Worm (Caenorhabditis elegans) whole organism, late embryonic: ENCODE measurements around the gene fbxa-84.
A peak's percentile ranks its signal among the peaks of the same experiment; 100 is the strongest.

Source experiments
- C08G9.2 ChIP-seq: sonication (generic microtip); optimal IDR thresholded peaks from 2 replicates; lab custom pipeline; 2016; ENCODE audit warnings: mild to moderate bottlenecking, missing genetic modification characterization, moderate library complexity, missing compliant biosample characterization
- C38D4.7 ChIP-seq: fragments of 200-800 bp; sonication (Bioruptor generic); optimal IDR thresholded peaks from 2 replicates; lab custom pipeline; 2018; ENCODE audit warnings: mild to moderate bottlenecking, missing genetic modification characterization, moderate library complexity, missing compliant biosample characterization
- T23F11.4 ChIP-seq: fragments of 200-800 bp; sonication (Bioruptor generic); optimal IDR thresholded peaks from 2 replicates; lab custom pipeline; 2018; ENCODE audit warnings: mild to moderate bottlenecking, missing genetic modification characterization, missing compliant biosample characterization
- Y22D7AL.16 ChIP-seq: sonication (generic microtip); optimal IDR thresholded peaks from 2 replicates; lab custom pipeline; 2016; ENCODE audit warnings: missing genetic modification characterization, missing compliant biosample characterization
- ama-1 ChIP-seq: fragments of 150-350 bp; optimal IDR thresholded peaks from 2 replicates; lab custom pipeline; 2014
- ceh-18 ChIP-seq: sonication (generic microtip); optimal IDR thresholded peaks from 2 replicates; lab custom pipeline; 2016; ENCODE audit warnings: missing genetic modification characterization, missing compliant biosample characterization
- ceh-19 ChIP-seq: fragments of 200-800 bp; sonication (Bioruptor generic); optimal IDR thresholded peaks from 2 replicates; lab custom pipeline; 2018; ENCODE audit warnings: mild to moderate bottlenecking, missing genetic modification characterization, missing compliant biosample characterization
- ceh-2 ChIP-seq: sonication (generic microtip); optimal IDR thresholded peaks from 2 replicates; lab custom pipeline; 2016; ENCODE audit warnings: missing genotype, missing genetic modification characterization, missing compliant biosample characterization
- ceh-22 ChIP-seq: sonication (generic microtip); optimal IDR thresholded peaks from 2 replicates; lab custom pipeline; 2017; ENCODE audit warnings: missing biosample characterization, missing genetic modification characterization
- ceh-30 ChIP-seq: fragments of 150-350 bp; optimal IDR thresholded peaks from 2 replicates; lab custom pipeline; 2014; ENCODE audit warnings: missing biosample characterization, missing genetic modification characterization
- ceh-31 ChIP-seq: sonication (generic microtip); optimal IDR thresholded peaks from 2 replicates; lab custom pipeline; 2016; ENCODE audit warnings: missing genetic modification characterization, missing compliant biosample characterization
- ceh-34 ChIP-seq: sonication (generic microtip); optimal IDR thresholded peaks from 2 replicates; lab custom pipeline; 2016; ENCODE audit warnings: mild to moderate bottlenecking, missing genetic modification characterization, missing compliant biosample characterization
- ceh-48 ChIP-seq: sonication (generic microtip); optimal IDR thresholded peaks from 2 replicates; lab custom pipeline; 2016; ENCODE audit warnings: missing genetic modification characterization, inconsistent platforms, missing compliant biosample characterization
- ceh-6 ChIP-seq: fragments of 200-800 bp; sonication (Bioruptor generic); optimal IDR thresholded peaks from 2 replicates; lab custom pipeline; 2018; ENCODE audit warnings: mild to moderate bottlenecking, missing genetic modification characterization, missing compliant biosample characterization
- ceh-9 ChIP-seq: sonication (generic microtip); optimal IDR thresholded peaks from 2 replicates; lab custom pipeline; 2016; ENCODE audit warnings: mild to moderate bottlenecking, missing genetic modification characterization, inconsistent platforms, missing compliant biosample characterization
- dve-1 ChIP-seq: sonication (generic microtip); optimal IDR thresholded peaks from 2 replicates; lab custom pipeline; 2017; ENCODE audit warnings: antibody characterized with exemption, mild to moderate bottlenecking, missing genetic modification characterization, missing compliant biosample characterization
- elt-2 ChIP-seq: sonication (generic microtip); optimal IDR thresholded peaks from 2 replicates; lab custom pipeline; 2016; ENCODE audit warnings: missing genetic modification reagents, missing genetic modification characterization, missing compliant biosample characterization
- ets-4 ChIP-seq: sonication (generic microtip); optimal IDR thresholded peaks from 2 replicates; lab custom pipeline; 2016; ENCODE audit warnings: missing genetic modification characterization, missing compliant biosample characterization
- eyg-1 ChIP-seq: sonication (generic microtip); optimal IDR thresholded peaks from 2 replicates; lab custom pipeline; 2016; ENCODE audit warnings: missing genotype, missing genetic modification characterization, missing compliant biosample characterization
- fax-1 ChIP-seq: sonication (generic microtip); optimal IDR thresholded peaks from 2 replicates; lab custom pipeline; 2016; ENCODE audit warnings: missing genotype, missing genetic modification characterization, missing compliant biosample characterization
- fkh-10 ChIP-seq: fragments of 150-350 bp; optimal IDR thresholded peaks from 2 replicates; lab custom pipeline; 2014; ENCODE audit warnings: missing biosample characterization, missing genetic modification reagents, missing genetic modification characterization
- fkh-6 ChIP-seq: sonication (generic microtip); optimal IDR thresholded peaks from 2 replicates; lab custom pipeline; 2016; ENCODE audit warnings: missing genetic modification characterization, missing compliant biosample characterization
- gmeb-2 ChIP-seq: sonication (generic microtip); optimal IDR thresholded peaks from 2 replicates; lab custom pipeline; 2016; ENCODE audit warnings: missing genetic modification characterization, inconsistent platforms, missing compliant biosample characterization
- hlh-15 ChIP-seq: sonication (generic microtip); optimal IDR thresholded peaks from 2 replicates; lab custom pipeline; 2016; ENCODE audit warnings: missing genetic modification characterization, missing compliant biosample characterization
- hlh-6 ChIP-seq: sonication (generic microtip); optimal IDR thresholded peaks from 2 replicates; lab custom pipeline; 2016; ENCODE audit warnings: missing genotype, missing genetic modification characterization, missing compliant biosample characterization
- lim-6 ChIP-seq: sonication (generic microtip); optimal IDR thresholded peaks from 2 replicates; lab custom pipeline; 2016; ENCODE audit warnings: missing genetic modification characterization, missing compliant biosample characterization
- nfya-1 ChIP-seq: sonication (generic microtip); optimal IDR thresholded peaks from 2 replicates; lab custom pipeline; 2017; ENCODE audit warnings: missing genetic modification characterization, mild to moderate bottlenecking, missing compliant biosample characterization, antibody characterized with exemption, moderate library complexity
- nhr-232 ChIP-seq: sonication (generic microtip); optimal IDR thresholded peaks from 2 replicates; lab custom pipeline; 2016; ENCODE audit warnings: missing genetic modification characterization, missing compliant biosample characterization
- odd-2 ChIP-seq: sonication (generic microtip); optimal IDR thresholded peaks from 2 replicates; lab custom pipeline; 2017; ENCODE audit warnings: antibody characterized with exemption, mild to moderate bottlenecking, missing genetic modification characterization, missing compliant biosample characterization
- pag-3 ChIP-seq: sonication (generic microtip); optimal IDR thresholded peaks from 2 replicates; lab custom pipeline; 2016; ENCODE audit warnings: missing compliant biosample characterization, missing genetic modification characterization, borderline replicate concordance
- pax-1 ChIP-seq: fragments of 150-350 bp; optimal IDR thresholded peaks from 2 replicates; lab custom pipeline; 2014; ENCODE audit warnings: missing biosample characterization, missing genetic modification characterization
- pha-4 ChIP-seq: fragments of 150-350 bp; optimal IDR thresholded peaks from 2 replicates; lab custom pipeline; 2018; ENCODE audit warnings: missing biosample characterization, missing genetic modification reagents, missing genetic modification characterization
- pqm-1 ChIP-seq: sonication (generic microtip); optimal IDR thresholded peaks from 2 replicates; lab custom pipeline; 2016; ENCODE audit warnings: missing genetic modification characterization, missing compliant biosample characterization
- pros-1 ChIP-seq: fragments of 150-350 bp; optimal IDR thresholded peaks from 2 replicates; lab custom pipeline; 2014; ENCODE audit warnings: missing biosample characterization, missing genetic modification reagents, missing genetic modification characterization
- rnt-1 ChIP-seq: sonication (generic microtip); optimal IDR thresholded peaks from 2 replicates; lab custom pipeline; 2016; ENCODE audit warnings: missing genetic modification characterization, missing compliant biosample characterization
- sdc-2 ChIP-seq: sonication (generic microtip); optimal IDR thresholded peaks from 2 replicates; lab custom pipeline; 2016; ENCODE audit warnings: missing genotype, missing genetic modification characterization, missing compliant biosample characterization
- sox-2 ChIP-seq: fragments of 200-800 bp; sonication (Bioruptor generic); IDR thresholded peaks from 2 replicates; pipeline ENCODE4 v1.3.6; 2022; ENCODE audit warnings: missing genetic modification reagents, missing genetic modification characterization, missing compliant biosample characterization
- syd-9 ChIP-seq: sonication (generic microtip); optimal IDR thresholded peaks from 2 replicates; lab custom pipeline; 2016; ENCODE audit warnings: mild to moderate bottlenecking, missing genetic modification characterization, moderate library complexity, missing compliant biosample characterization
- tbx-2 ChIP-seq: sonication (generic microtip); optimal IDR thresholded peaks from 2 replicates; lab custom pipeline; 2016; ENCODE audit warnings: missing genetic modification characterization, missing compliant biosample characterization
- tbx-7 ChIP-seq: sonication (generic microtip); optimal IDR thresholded peaks from 2 replicates; lab custom pipeline; 2016; ENCODE audit warnings: missing genotype, missing genetic modification characterization, missing compliant biosample characterization
- ttx-3 ChIP-seq: sonication (generic microtip); optimal IDR thresholded peaks from 2 replicates; lab custom pipeline; 2016; ENCODE audit warnings: missing genetic modification reagents, missing genetic modification characterization, missing compliant biosample characterization
- unc-3 ChIP-seq, 2 experiments: fragments of 200-800 bp in 1 of 2; sonication (Bioruptor generic) in 1 of 2; sonication (generic microtip) in 1 of 2; conservative IDR thresholded peaks in 1 of 2; optimal IDR thresholded peaks in 1 of 2; 2 replicates each; pipeline versions ENCODE4 v1.3.6 to Lab custom; 2016 to 2022; ENCODE audit warnings: missing compliant biosample characterization in 2 of 2, missing genetic modification characterization in 2 of 2, missing genetic modification reagents in 1 of 2
- unc-42 ChIP-seq: sonication (generic microtip); optimal IDR thresholded peaks from 2 replicates; lab custom pipeline; 2016; ENCODE audit warnings: missing genotype, missing genetic modification characterization, missing compliant biosample characterization
- unc-55 ChIP-seq: sonication (generic microtip); optimal IDR thresholded peaks from 2 replicates; lab custom pipeline; 2017; ENCODE audit warnings: missing biosample characterization, missing genetic modification reagents, missing genetic modification characterization
- unc-86 ChIP-seq: sonication (generic microtip); optimal IDR thresholded peaks from 2 replicates; lab custom pipeline; 2016; ENCODE audit warnings: missing genetic modification characterization, missing compliant biosample characterization
- zip-5 ChIP-seq: sonication (generic microtip); optimal IDR thresholded peaks from 2 replicates; lab custom pipeline; 2016; ENCODE audit warnings: missing genetic modification characterization, missing compliant biosample characterization

The fbxa-84 gene

DNA sequence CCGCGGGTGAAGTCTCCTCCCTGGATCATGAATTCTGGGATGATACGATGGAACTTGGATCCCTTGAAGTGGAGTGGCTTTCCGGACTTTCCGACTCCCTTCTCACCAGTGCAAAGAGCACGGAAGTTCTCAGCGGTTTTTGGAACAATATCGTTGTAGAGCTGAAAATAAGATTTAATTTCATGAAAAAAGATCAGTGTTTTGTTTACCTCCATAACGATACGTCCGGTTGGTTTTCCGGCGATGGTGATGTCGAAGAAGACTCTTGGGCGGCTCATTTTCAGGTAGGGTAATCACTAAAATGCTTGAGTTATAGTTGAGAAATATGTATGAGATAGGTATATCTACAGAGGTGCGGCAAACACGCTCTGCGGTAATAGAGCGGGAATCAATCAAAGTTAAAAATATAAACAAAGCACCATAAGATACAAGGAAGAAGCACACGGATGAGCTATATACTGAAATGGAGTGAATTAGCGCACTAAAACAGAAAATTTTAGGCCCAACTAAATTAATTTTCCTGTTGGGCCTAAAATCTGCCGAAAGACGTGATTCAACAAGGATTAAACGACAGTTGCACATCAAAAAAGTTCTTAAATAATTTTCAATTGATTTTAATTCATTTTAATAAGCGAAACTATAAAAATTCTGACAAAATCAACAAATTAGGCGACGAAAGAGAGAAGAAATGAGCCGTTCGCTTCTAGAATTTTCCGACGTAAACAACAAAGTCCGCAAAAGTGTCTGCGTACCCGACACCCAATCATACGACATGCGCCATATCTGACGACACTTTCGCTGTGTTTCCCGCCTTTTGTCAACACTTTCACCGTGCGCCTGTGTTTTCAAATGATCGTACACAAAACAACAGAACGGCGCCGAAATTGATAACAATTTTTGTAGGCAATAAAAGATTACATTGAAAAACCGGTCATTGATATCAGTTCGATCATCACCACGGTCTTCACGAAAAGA, 5.1 kb downstream of the fbxa-84 start, which contains the start of the genes cyn-7 and bath-36:
Gene cyn-7 (minus strand): TSS at position 296 of the 975 bp plus-strand sequence.
Gene bath-36 (plus strand): TSS at position 806 of the 975 bp plus-strand sequence.
- TF ChIP-seq ceh-22 (tag; lab: Kevin White, UChicago): no peak
- TF ChIP-seq nhr-232 (tag; lab: Kevin White, UChicago): no peak
- no peak for TF ChIP-seq sox-2 (GFP tag; lab: Robert Waterston, UW)
- TF ChIP-seq pax-1 (tag; lab: Kevin White, UChicago): no peak
- TF ChIP-seq ama-1 (lab: Kevin White, UChicago): no peak
- TF ChIP-seq dve-1: no peak
- peak; percentile 13 for TF ChIP-seq ceh-34 (tag; lab: Kevin White, UChicago)
- TF ChIP-seq unc-55 (GFP tag; lab: Kevin White, UChicago): peak; percentile 1
- TF ChIP-seq pag-3 (tag; lab: Kevin White, UChicago): no peak
- peak; percentile 46 for TF ChIP-seq nfya-1 (tag; lab: Kevin White, UChicago)
- TF ChIP-seq unc-42 (tag; lab: Kevin White, UChicago): peak; percentile 29
- TF ChIP-seq tbx-2: peak; percentile 39
- peak; percentile 27 for TF ChIP-seq elt-2 (tag; lab: Kevin White, UChicago)
- TF ChIP-seq ets-4: peak; percentile 13
- no peak for TF ChIP-seq Y22D7AL.16 (tag; lab: Kevin White, UChicago)
- TF ChIP-seq odd-2 (tag; lab: Kevin White, UChicago): no peak
- peak; percentile 36 for TF ChIP-seq ceh-31 (tag; lab: Kevin White, UChicago)
- no peak for TF ChIP-seq fax-1
- TF ChIP-seq C08G9.2 (tag; lab: Kevin White, UChicago): no peak
- TF ChIP-seq pros-1: no peak
- peak; percentile 48 for TF ChIP-seq ceh-18

DNA sequence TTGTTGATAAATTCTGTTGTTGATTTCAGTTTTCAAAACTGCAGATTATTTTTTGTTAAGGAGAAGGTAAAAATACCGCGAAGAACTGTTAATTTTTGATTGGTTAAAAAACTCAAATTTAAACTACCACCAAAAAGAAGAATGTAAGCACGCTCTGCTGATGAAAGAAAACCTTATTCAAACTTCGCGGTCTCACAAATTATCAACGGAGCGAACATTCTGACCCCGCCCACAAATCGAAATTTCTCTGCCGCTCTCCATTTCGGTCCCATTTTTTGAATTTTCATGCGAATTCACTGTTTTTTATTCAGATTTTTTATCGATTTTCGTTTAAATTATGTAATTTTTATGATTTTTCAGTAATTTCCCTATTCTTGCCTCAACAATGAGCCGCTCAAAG, 7.3 kb downstream of the fbxa-84 start, which contains the start of gene cyn-3:
Gene cyn-3 (plus strand): TSS at position 361 of the 400 bp plus-strand sequence.
- TF ChIP-seq rnt-1 (tag; lab: Kevin White, UChicago) (no peak), unc-42 (tag; lab: Kevin White, UChicago) (peak; percentile 76), ceh-18 (peak; percentile 36), hlh-6 (tag; lab: Kevin White, UChicago) (no peak), pha-4 (tag; lab: Kevin White, UChicago) (no peak), nfya-1 (tag; lab: Kevin White, UChicago) (peak; percentile 66), ceh-48 (tag; lab: Kevin White, UChicago) (peak; percentile 30), gmeb-2 (tag; lab: Kevin White, UChicago) (no peak), tbx-7 (tag; lab: Kevin White, UChicago) (no peak), tbx-2 (peak; percentile 16), eyg-1 (tag; lab: Kevin White, UChicago) (no peak), unc-86 (tag; lab: Kevin White, UChicago) (no peak), ceh-6 (GFP tag; lab: Kevin White, UChicago) (no peak), ttx-3 (tag; lab: Kevin White, UChicago) (no peak), fkh-6 (tag; lab: Kevin White, UChicago) (no peak), lim-6 (no peak), zip-5 (no peak), ceh-34 (tag; lab: Kevin White, UChicago) (no peak), ceh-19 (GFP tag; lab: Kevin White, UChicago) (no peak), dve-1 (peak; percentile 58), ceh-2 (no peak), T23F11.4 (no peak), fax-1 (no peak), C38D4.7 (no peak), pag-3 (tag; lab: Kevin White, UChicago) (no peak), pros-1 (peak; percentile 12), pqm-1 (tag; lab: Kevin White, UChicago) (no peak), ceh-9 (no peak), hlh-15 (tag; lab: Kevin White, UChicago) (no peak), sdc-2 (no peak), syd-9 (no peak), ceh-31 (tag; lab: Kevin White, UChicago) (peak; percentile 63), unc-3 (GFP tag; conservative IDR thresholded peaks at IDR 0.05; lab: Robert Waterston, UW) (no peak), unc-3 (tag; optimal IDR thresholded peaks at IDR 0.05; lab: Kevin White, UChicago) (no peak), unc-55 (GFP tag; lab: Kevin White, UChicago) (peak; percentile 40), ceh-30 (tag; lab: Kevin White, UChicago) (no peak), fkh-10 (GFP tag; lab: Kevin White, UChicago) (no peak)
- TF ChIP-seq, all 69 proteins: peak for 9
